Fruit fly (Drosophila melanogaster) whole organism, embryonic: ENCODE results near the gene CG31174.

Experiments used
- Atf-2 ChIP-seq: fragments of 200-800 bp; sonication (Bioruptor generic); optimal IDR thresholded peaks from 2 replicates; lab custom pipeline; 2016; ENCODE audit warnings: missing biosample characterization, missing genetic modification characterization
- B-H2 ChIP-seq: fragments of 200-800 bp; sonication (Bioruptor generic); optimal IDR thresholded peaks from 2 replicates; lab custom pipeline; 2018; ENCODE audit warnings: missing biosample characterization, mild to moderate bottlenecking, missing genetic modification characterization
- HLH54F ChIP-seq: fragments of 200-800 bp; sonication (Bioruptor generic); optimal IDR thresholded peaks from 3 replicates; lab custom pipeline; 2016; ENCODE audit warnings: missing biosample characterization, missing genetic modification characterization
- Med ChIP-seq: fragments of 200-800 bp; sonication (Bioruptor generic); peaks from one replicate; lab custom pipeline; 2016; ENCODE audit warnings: missing biosample characterization, missing genetic modification characterization, mild to moderate bottlenecking, inconsistent platforms, moderate library complexity
- bbx ChIP-seq: fragments of 200-800 bp; sonication (Bioruptor generic); IDR thresholded peaks from 2 replicates; pipeline ENCODE4 v1.3.6; 2022; ENCODE audit warnings: missing biosample characterization, missing genetic modification characterization; ENCODE audit not compliant: partially characterized antibody
- chif ChIP-seq, 2 experiments: fragments of 200-800 bp; sonication (Bioruptor generic); optimal IDR thresholded peaks; 3 replicates each; lab custom pipeline; 2016; ENCODE audit warnings: missing biosample characterization in 2 of 2, missing genetic modification characterization in 2 of 2
- exex ChIP-seq: fragments of 200-800 bp; sonication (Bioruptor generic); optimal IDR thresholded peaks from 4 replicates; lab custom pipeline; 2018; ENCODE audit warnings: missing biosample characterization, mild to moderate bottlenecking, missing genetic modification characterization, moderate library complexity
- gro ChIP-seq: fragments of 200-800 bp; sonication (Bioruptor generic); optimal IDR thresholded peaks from 2 replicates; lab custom pipeline; 2016; ENCODE audit warnings: missing biosample characterization, missing genetic modification characterization
- kay ChIP-seq: fragments of 200-800 bp; sonication (Bioruptor generic); optimal IDR thresholded peaks from 2 replicates; lab custom pipeline; 2016; ENCODE audit warnings: missing biosample characterization, missing genetic modification characterization
- mld ChIP-seq: fragments of 200-800 bp; sonication (Bioruptor generic); IDR thresholded peaks from 3 replicates; pipeline ENCODE4 v1.3.6; 2022; ENCODE audit warnings: missing biosample characterization, missing genetic modification characterization; ENCODE audit not compliant: partially characterized antibody
- stwl ChIP-seq: fragments of 200-800 bp; sonication (Bioruptor generic); optimal IDR thresholded peaks from 3 replicates; lab custom pipeline; 2018; ENCODE audit warnings: missing biosample characterization, mild to moderate bottlenecking, missing genetic modification characterization, moderate library complexity

- TF ChIP-seq HLH54F (GFP tag; lab: Kevin White, UChicago) (no peak), bbx (no peak), Med (no peak), B-H2 (no peak), Atf-2 (GFP tag; lab: Kevin White, UChicago) (no peak), kay (no peak), exex (tag; lab: Kevin White, UChicago) (no peak), mld (no peak), chif (GFP tag; optimal IDR thresholded peaks at IDR 0.05; lab: Kevin White, UChicago) (no peak), gro (GFP tag; lab: Kevin White, UChicago) (no peak), stwl (tag; lab: Kevin White, UChicago) (no peak)
Measured at dm6 chr3R:21824407-21825006, 44.8 kb downstream of the CG31174 start.
